Fruit fly (Drosophila melanogaster) whole organism, embryonic: Measurements from ENCODE around the gene shi.
A peak's percentile ranks its signal among the peaks of the same experiment; 100 is the strongest.

Experiments
- ATbp ChIP-seq: fragments of 200-800 bp; sonication (Bioruptor generic); optimal IDR thresholded peaks from 2 replicates; lab custom pipeline; 2017; ENCODE audit warnings: missing biosample characterization, mild to moderate bottlenecking, missing genetic modification characterization, missing genetic modification reagents
- Ada2b ChIP-seq: fragments of 200-800 bp; sonication (Bioruptor generic); IDR thresholded peaks from 2 replicates; pipeline ENCODE4 v1.3.6; 2022; ENCODE audit warnings: missing biosample characterization, missing genetic modification characterization
- Antp ChIP-seq: fragments of 200-800 bp; sonication (Bioruptor generic); optimal IDR thresholded peaks from 3 replicates; lab custom pipeline; 2016; ENCODE audit warnings: missing biosample characterization, missing genetic modification characterization
- CG10209 ChIP-seq: fragments of 200-800 bp; sonication (Bioruptor generic); optimal IDR thresholded peaks from 3 replicates; lab custom pipeline; 2017; ENCODE audit warnings: missing biosample characterization, mild to moderate bottlenecking, missing genetic modification characterization, missing genetic modification reagents
- CG10979 ChIP-seq: fragments of 200-800 bp; sonication (Bioruptor generic); optimal IDR thresholded peaks from 2 replicates; lab custom pipeline; 2018; ENCODE audit warnings: missing biosample characterization, mild to moderate bottlenecking, missing genetic modification characterization, moderate library complexity
- CG1233 ChIP-seq: fragments of 200-800 bp; sonication (Bioruptor generic); optimal IDR thresholded peaks from 4 replicates; lab custom pipeline; 2018; ENCODE audit warnings: missing biosample characterization, mild to moderate bottlenecking, missing genetic modification characterization
- CG14667 ChIP-seq: fragments of 200-800 bp; sonication (Bioruptor generic); IDR thresholded peaks from 2 replicates; pipeline ENCODE4 v1.3.6; 2022; ENCODE audit warnings: missing biosample characterization, missing genetic modification characterization
- CG14860 ChIP-seq: fragments of 200-800 bp; sonication (Bioruptor generic); IDR thresholded peaks from 3 replicates; pipeline ENCODE4 v1.3.6; 2022; ENCODE audit warnings: missing biosample characterization, missing genetic modification characterization; ENCODE audit not compliant: partially characterized antibody
- CG1529 ChIP-seq: fragments of 200-800 bp; sonication (Bioruptor generic); optimal IDR thresholded peaks from 3 replicates; lab custom pipeline; 2018; ENCODE audit warnings: missing biosample characterization, missing genetic modification characterization
- CG15696 ChIP-seq: fragments of 200-800 bp; sonication (Bioruptor generic); optimal IDR thresholded peaks from 2 replicates; lab custom pipeline; 2019; ENCODE audit warnings: missing biosample characterization, mild to moderate bottlenecking, missing genetic modification characterization, moderate library complexity
- CG17912 ChIP-seq: fragments of 200-800 bp; sonication (Bioruptor generic); optimal IDR thresholded peaks from 2 replicates; lab custom pipeline; 2018; ENCODE audit warnings: missing biosample characterization, mild to moderate bottlenecking, missing genetic modification characterization
- CG1792 ChIP-seq: fragments of 200-800 bp; sonication (Bioruptor generic); optimal IDR thresholded peaks from 2 replicates; lab custom pipeline; 2016; ENCODE audit warnings: missing biosample characterization, missing genetic modification characterization
- CG2875 ChIP-seq: fragments of 200-800 bp; sonication (Bioruptor generic); optimal IDR thresholded peaks from 2 replicates; lab custom pipeline; 2017; ENCODE audit warnings: missing biosample characterization, mild to moderate bottlenecking, missing genetic modification characterization, missing genetic modification reagents
- CG33557 ChIP-seq: fragments of 200-800 bp; sonication (Bioruptor generic); optimal IDR thresholded peaks from 2 replicates; lab custom pipeline; 2019; ENCODE audit warnings: missing biosample characterization, mild to moderate bottlenecking, missing genetic modification characterization, moderate library complexity
- CG34422 ChIP-seq: fragments of 200-800 bp; sonication (Bioruptor generic); IDR thresholded peaks from 3 replicates; pipeline ENCODE4 v1.3.6; 2022; ENCODE audit warnings: missing biosample characterization, missing genetic modification characterization
- CG4854 ChIP-seq: fragments of 200-800 bp; sonication (Bioruptor generic); optimal IDR thresholded peaks from 2 replicates; lab custom pipeline; 2016; ENCODE audit warnings: missing biosample characterization, missing genetic modification characterization, inconsistent platforms
- CG5245 ChIP-seq: fragments of 200-800 bp; sonication (Bioruptor generic); optimal IDR thresholded peaks from 3 replicates; lab custom pipeline; 2016; ENCODE audit warnings: missing biosample characterization, missing genetic modification characterization
- CG6683 ChIP-seq: fragments of 200-800 bp; sonication (Bioruptor generic); optimal IDR thresholded peaks from 2 replicates; lab custom pipeline; 2017; ENCODE audit warnings: missing biosample characterization, mild to moderate bottlenecking, missing genetic modification characterization, missing genetic modification reagents
- CG6813 ChIP-seq: fragments of 200-800 bp; sonication (Bioruptor generic); optimal IDR thresholded peaks from 2 replicates; lab custom pipeline; 2017; ENCODE audit warnings: missing biosample characterization, missing genetic modification characterization, mild to moderate bottlenecking, moderate library complexity, missing genetic modification reagents
- CG7928 ChIP-seq: fragments of 200-800 bp; sonication (Bioruptor generic); optimal IDR thresholded peaks from 2 replicates; lab custom pipeline; 2017; ENCODE audit warnings: missing biosample characterization, mild to moderate bottlenecking, missing genetic modification characterization
- CG8281 ChIP-seq: fragments of 200-800 bp; sonication (Bioruptor generic); optimal IDR thresholded peaks from 2 replicates; lab custom pipeline; 2018; ENCODE audit warnings: missing biosample characterization, mild to moderate bottlenecking, missing genetic modification characterization, moderate library complexity
- D19A ChIP-seq: fragments of 200-800 bp; optimal IDR thresholded peaks from 3 replicates; lab custom pipeline; 2019; ENCODE audit warnings: missing biosample characterization, mild to moderate bottlenecking, missing genetic modification characterization, moderate library complexity
- Dll ChIP-seq: fragments of 200-800 bp; sonication (Bioruptor generic); IDR thresholded peaks from 4 replicates; pipeline ENCODE4 v1.3.6; 2022; ENCODE audit warnings: missing biosample characterization, missing genetic modification characterization; ENCODE audit not compliant: partially characterized antibody
- E2f2 ChIP-seq: fragments of 200-800 bp; sonication (Bioruptor generic); IDR thresholded peaks from 2 replicates; pipeline ENCODE4 v1.3.6; 2022; ENCODE audit warnings: missing biosample characterization, missing genetic modification characterization
- Hand ChIP-seq: fragments of 200-800 bp; sonication (Bioruptor generic); optimal IDR thresholded peaks from 2 replicates; lab custom pipeline; 2017; ENCODE audit warnings: mild to moderate bottlenecking, missing biosample characterization, missing genetic modification reagents, missing genetic modification characterization
- Hmx ChIP-seq: fragments of 200-800 bp; sonication (Bioruptor generic); optimal IDR thresholded peaks from 2 replicates; lab custom pipeline; 2016; ENCODE audit warnings: missing biosample characterization, missing genetic modification characterization
- MTF-1 ChIP-seq: fragments of 200-800 bp; sonication (Bioruptor generic); optimal IDR thresholded peaks from 2 replicates; lab custom pipeline; 2018; ENCODE audit warnings: missing biosample characterization, mild to moderate bottlenecking, missing genetic modification characterization, borderline replicate concordance
- Max ChIP-seq: fragments of 200-800 bp; sonication (Bioruptor generic); optimal IDR thresholded peaks from 2 replicates; lab custom pipeline; 2016; ENCODE audit warnings: missing biosample characterization, mild to moderate bottlenecking, missing genetic modification characterization
- Myb ChIP-seq: fragments of 200-800 bp; sonication (Bioruptor generic); optimal IDR thresholded peaks from 2 replicates; lab custom pipeline; 2016; ENCODE audit warnings: missing biosample characterization, missing genetic modification characterization
- NC2β ChIP-seq: fragments of 200-800 bp; sonication (Bioruptor generic); optimal IDR thresholded peaks from 2 replicates; lab custom pipeline; 2016; ENCODE audit warnings: missing biosample characterization, missing genetic modification characterization
- NK7.1 ChIP-seq: fragments of 200-800 bp; sonication (Bioruptor generic); optimal IDR thresholded peaks from 3 replicates; lab custom pipeline; 2016; ENCODE audit warnings: missing biosample characterization, missing genetic modification characterization
- Nf-YC ChIP-seq: fragments of 200-800 bp; optimal IDR thresholded peaks from 3 replicates; lab custom pipeline; 2019; ENCODE audit warnings: missing biosample characterization, mild to moderate bottlenecking, missing genetic modification characterization, moderate library complexity
- Ravus ChIP-seq: fragments of 200-800 bp; sonication (Bioruptor generic); IDR thresholded peaks from 2 replicates; pipeline ENCODE4 v1.3.6; 2022; ENCODE audit warnings: missing biosample characterization, missing genetic modification characterization
- Side ChIP-seq: fragments of 200-800 bp; sonication (Bioruptor generic); optimal IDR thresholded peaks from 2 replicates; lab custom pipeline; 2016; ENCODE audit warnings: missing biosample characterization, missing genetic modification characterization
- Xbp1 ChIP-seq: fragments of 200-800 bp; sonication (Bioruptor generic); optimal IDR thresholded peaks from 3 replicates; lab custom pipeline; 2016; ENCODE audit warnings: missing biosample characterization, mild to moderate bottlenecking, missing genetic modification characterization
- amos ChIP-seq: fragments of 200-800 bp; sonication (Bioruptor generic); IDR thresholded peaks from 2 replicates; pipeline ENCODE4 v1.3.6; 2022; ENCODE audit warnings: missing biosample characterization, missing genetic modification characterization; ENCODE audit not compliant: partially characterized antibody
- caup ChIP-seq: fragments of 200-800 bp; sonication (Bioruptor generic); optimal IDR thresholded peaks from 3 replicates; lab custom pipeline; 2017; ENCODE audit warnings: missing biosample characterization, mild to moderate bottlenecking, missing genetic modification characterization, moderate library complexity; ENCODE audit not compliant: severe bottlenecking
- crc ChIP-seq: fragments of 200-800 bp; sonication (Bioruptor generic); optimal IDR thresholded peaks from 2 replicates; lab custom pipeline; 2016; ENCODE audit warnings: missing biosample characterization, missing genetic modification characterization
- croc ChIP-seq: fragments of 200-800 bp; sonication (Bioruptor generic); conservative IDR thresholded peaks from 3 replicates; pipeline ENCODE4 v1.3.6; 2022; ENCODE audit warnings: missing biosample characterization, missing genetic modification characterization
- crol ChIP-seq: fragments of 200-800 bp; sonication (Bioruptor generic); IDR thresholded peaks from 2 replicates; pipeline ENCODE4 v1.3.6; 2022; ENCODE audit warnings: missing biosample characterization, missing genetic modification characterization
- ewg ChIP-seq: fragments of 200-800 bp; sonication (Bioruptor generic); optimal IDR thresholded peaks from 3 replicates; lab custom pipeline; 2017; ENCODE audit warnings: mild to moderate bottlenecking, missing biosample characterization, missing genetic modification reagents, missing genetic modification characterization
- fd64A ChIP-seq: fragments of 200-800 bp; sonication (Bioruptor generic); optimal IDR thresholded peaks from 3 replicates; lab custom pipeline; 2018; ENCODE audit warnings: missing biosample characterization, mild to moderate bottlenecking, missing genetic modification characterization
- hth ChIP-seq: fragments of >200 bp; optimal IDR thresholded peaks from 2 replicates; lab custom pipeline; 2017; ENCODE audit warnings: inconsistent platforms
- pros ChIP-seq: fragments of 200-800 bp; sonication (Bioruptor generic); optimal IDR thresholded peaks from 3 replicates; lab custom pipeline; 2019; ENCODE audit warnings: missing biosample characterization, mild to moderate bottlenecking, missing genetic modification characterization, moderate library complexity
- run ChIP-seq: fragments of 200-800 bp; sonication (Bioruptor generic); optimal IDR thresholded peaks from 3 replicates; lab custom pipeline; 2018; ENCODE audit warnings: missing biosample characterization, mild to moderate bottlenecking, missing genetic modification characterization
- scrt ChIP-seq: fragments of 200-800 bp; sonication (Bioruptor generic); optimal IDR thresholded peaks from 2 replicates; lab custom pipeline; 2018; ENCODE audit warnings: missing biosample characterization, mild to moderate bottlenecking, missing genetic modification characterization, moderate library complexity
- shn ChIP-seq: fragments of 200-800 bp; sonication (Bioruptor generic); optimal IDR thresholded peaks from 3 replicates; lab custom pipeline; 2016; ENCODE audit warnings: missing biosample characterization, missing genetic modification characterization
- stc ChIP-seq: fragments of 200-800 bp; sonication (Bioruptor generic); IDR thresholded peaks from 2 replicates; pipeline ENCODE4 v1.3.6; 2022; ENCODE audit warnings: missing biosample characterization, missing genetic modification characterization
- tna ChIP-seq: fragments of 200-800 bp; sonication (Bioruptor generic); IDR thresholded peaks from 2 replicates; pipeline ENCODE4 v1.3.6; 2022; ENCODE audit warnings: missing biosample characterization, missing genetic modification characterization; ENCODE audit not compliant: partially characterized antibody
- zfh2 ChIP-seq: fragments of 200-800 bp; sonication (Bioruptor generic); optimal IDR thresholded peaks from 2 replicates; lab custom pipeline; 2016; ENCODE audit warnings: missing biosample characterization, missing genetic modification characterization

Gene shi

dm6 chrX:15944735-15945323 is 52.9 kb downstream of the shi start, which contains the start of gene Rrp47 (continued):
- TF ChIP-seq CG8281 = no peak
- no peak for TF ChIP-seq CG4854
- TF ChIP-seq Ravus (GFP tag; lab: Robert Waterston, UW) = no peak
- TF ChIP-seq tna (GFP tag; lab: Robert Waterston, UW) = no peak
- TF ChIP-seq amos (GFP tag; lab: Robert Waterston, UW) = no peak
- no peak for TF ChIP-seq Xbp1 (GFP tag; lab: Kevin White, UChicago)
- no peak for TF ChIP-seq MTF-1 (GFP tag; lab: Kevin White, UChicago)
- no peak for TF ChIP-seq Antp (GFP tag; lab: Kevin White, UChicago)
- no peak for TF ChIP-seq CG15696
- TF ChIP-seq CG17912 (GFP tag; lab: Kevin White, UChicago) = no peak
- TF ChIP-seq ewg (GFP tag; lab: Kevin White, UChicago) = peak; percentile 1
- TF ChIP-seq Ada2b (GFP tag; lab: Robert Waterston, UW) = no peak
- TF ChIP-seq E2f2 (GFP tag; lab: Robert Waterston, UW) = no peak
- TF ChIP-seq CG10209 (GFP tag; lab: Kevin White, UChicago) = no peak
- TF ChIP-seq CG1233 (GFP tag; lab: Kevin White, UChicago) = no peak
- TF ChIP-seq CG1792 (GFP tag; lab: Kevin White, UChicago) = no peak
- no peak for TF ChIP-seq hth (lab: Kevin White, UChicago)
- no peak for TF ChIP-seq caup (GFP tag; lab: Kevin White, UChicago)
- TF ChIP-seq CG10979 = no peak
- no peak for TF ChIP-seq run
- no peak for TF ChIP-seq ATbp (GFP tag; lab: Kevin White, UChicago)
- TF ChIP-seq CG6683 (GFP tag; lab: Kevin White, UChicago) = no peak
- no peak for TF ChIP-seq CG6813 (GFP tag; lab: Kevin White, UChicago)
- no peak for TF ChIP-seq scrt
- TF ChIP-seq CG1529 (GFP tag; lab: Kevin White, UChicago) = no peak
- no peak for TF ChIP-seq Dll (GFP tag; lab: Robert Waterston, UW)
- TF ChIP-seq Hand (GFP tag; lab: Kevin White, UChicago) = no peak
- TF ChIP-seq pros = no peak
- no peak for TF ChIP-seq crol (GFP tag; lab: Robert Waterston, UW)
- no peak for TF ChIP-seq NK7.1 (GFP tag; lab: Kevin White, UChicago)
- no peak for TF ChIP-seq fd64A (GFP tag; lab: Kevin White, UChicago)
- no peak for TF ChIP-seq stc
- TF ChIP-seq NC2β (GFP tag; lab: Kevin White, UChicago) = no peak
- no peak for TF ChIP-seq Max (GFP tag; lab: Kevin White, UChicago)
- peak; percentile 8 for TF ChIP-seq D19A (tag; lab: Kevin White, UChicago)
- no peak for TF ChIP-seq Hmx (GFP tag; lab: Kevin White, UChicago)
- TF ChIP-seq Nf-YC (tag; lab: Kevin White, UChicago) = no peak
- no peak for TF ChIP-seq CG5245 (GFP tag; lab: Kevin White, UChicago)
- TF ChIP-seq shn (GFP tag; lab: Kevin White, UChicago) = no peak
- no peak for TF ChIP-seq crc
- peak; percentile 4 for TF ChIP-seq Myb (GFP tag; lab: Kevin White, UChicago)
- no peak for TF ChIP-seq croc (GFP tag; lab: Robert Waterston, UW)
- no peak for TF ChIP-seq CG7928 (GFP tag; lab: Kevin White, UChicago)
- no peak for TF ChIP-seq CG33557
- no peak for TF ChIP-seq CG14667 (GFP tag; lab: Robert Waterston, UW)
- no peak for TF ChIP-seq CG34422
- no peak for TF ChIP-seq Side (GFP tag; lab: Kevin White, UChicago)
- no peak for TF ChIP-seq zfh2 (GFP tag; lab: Kevin White, UChicago)
- no peak for TF ChIP-seq CG2875 (GFP tag; lab: Kevin White, UChicago)
- no peak for TF ChIP-seq CG14860
